Fruit fly (Drosophila melanogaster): Measurements from ENCODE around the gene CG7992.

CG7992 gene

DNA sequence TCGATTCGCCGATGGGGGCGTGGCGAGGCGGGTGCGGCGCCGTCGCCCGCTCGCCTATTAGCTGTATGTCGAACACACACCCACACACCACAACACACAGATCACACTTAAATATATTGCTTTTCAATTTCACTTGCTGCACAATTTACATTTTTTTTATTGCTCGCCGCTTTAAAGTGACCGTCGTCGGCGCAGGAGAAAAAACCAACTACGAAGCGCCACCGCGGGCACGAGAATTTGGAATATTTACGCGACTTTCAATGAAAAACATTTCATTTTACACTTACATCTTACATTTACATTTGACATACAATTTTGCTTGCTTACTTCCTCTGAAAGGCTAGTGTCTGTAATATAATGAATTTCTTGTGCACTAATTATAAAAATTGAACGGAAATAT, 14.0 kb upstream of the CG7992 start, which contains the start of gene rictor:
Gene rictor, minus strand, starts transcription at position 170 of the 400 bp plus-strand sequence.
- no peak for TF ChIP-seq CG31441 (GFP tag; IDR thresholded peaks at IDR 0.05)
- TF ChIP-seq knrl (GFP tag; IDR thresholded peaks at IDR 0.05; ENCODE audit: partially characterized antibody): 0 out of 3 replicates have a peak, but pooled peaks have one; percentile 13
- TF ChIP-seq Dref (GFP tag; IDR thresholded peaks at IDR 0.05): peak; percentile 49
- peak; percentile 66 for TF ChIP-seq sqz (GFP tag; optimal IDR thresholded peaks at IDR 0.05)
- TF ChIP-seq Med (GFP tag): peak; percentile 74
- peak; percentile 72 for TF ChIP-seq gfzf (GFP tag; optimal IDR thresholded peaks at IDR 0.05)
- no peak for TF ChIP-seq Ravus (GFP tag; IDR thresholded peaks at IDR 0.05)
- TF ChIP-seq MBD-R2 (GFP tag; IDR thresholded peaks at IDR 0.05): peak; percentile 19; the same call in 1 of the 2 replicates
- peak; percentile 31 for TF ChIP-seq CG9797 (GFP tag; optimal IDR thresholded peaks at IDR 0.05)
- 0 out of 4 replicates have a peak, but pooled peaks have one; percentile 15 for TF ChIP-seq chinmo (GFP tag; IDR thresholded peaks at IDR 0.05; ENCODE audit: partially characterized antibody)
- TF ChIP-seq amos (GFP tag; IDR thresholded peaks at IDR 0.05; ENCODE audit: partially characterized antibody): peak; percentile 43
- TF ChIP-seq pzg (GFP tag; optimal IDR thresholded peaks at IDR 0.05): peak; percentile 40
- peak; percentile 81 for TF ChIP-seq CTCF (GFP tag; optimal IDR thresholded peaks at IDR 0.05)
- no peak for TF ChIP-seq zf30C (GFP tag; optimal IDR thresholded peaks at IDR 0.05)
- TF ChIP-seq Deaf1 (tag; optimal IDR thresholded peaks at IDR 0.05): no peak
- peak; percentile 59 for TF ChIP-seq MESR4 (GFP tag; optimal IDR thresholded peaks at IDR 0.05)
- no peak for TF ChIP-seq ERR (GFP tag; optimal IDR thresholded peaks at IDR 0.05)
- no peak for TF ChIP-seq Hr39 (optimal IDR thresholded peaks at IDR 0.05)
- no peak for TF ChIP-seq BEAF-32 (GFP tag; optimal IDR thresholded peaks at IDR 0.05)
- TF ChIP-seq HmgZ (tag; optimal IDR thresholded peaks at IDR 0.05): no peak
- peak; percentile 5 for TF ChIP-seq CG4617 (GFP tag; optimal IDR thresholded peaks at IDR 0.05; ENCODE audit: borderline replicate concordance)

DNA sequence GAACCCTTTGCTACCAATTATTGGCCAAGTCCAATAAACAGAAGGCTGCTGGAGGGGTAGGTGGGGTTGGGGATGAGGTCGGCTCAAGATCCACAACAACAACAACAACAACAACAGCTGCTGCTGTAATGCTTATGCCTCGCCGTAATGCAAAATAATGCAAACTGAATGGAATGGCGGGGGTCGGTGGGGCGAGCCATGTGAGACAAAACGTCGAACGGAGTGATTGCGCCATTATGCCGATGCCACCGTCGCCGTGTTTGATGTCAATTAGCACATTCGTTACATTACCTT, 13.6 kb upstream of the CG7992 start:
- no peak for TF ChIP-seq CG12104 (GFP tag; optimal IDR thresholded peaks at IDR 0.05)
- TF ChIP-seq CG16779 (GFP tag; IDR thresholded peaks at IDR 0.05): no peak
- TF ChIP-seq CG14050 (GFP tag; IDR thresholded peaks at IDR 0.05): no peak
- TF ChIP-seq Hey (tag; optimal IDR thresholded peaks at IDR 0.05): no peak
- TF ChIP-seq B-H1 (GFP tag; IDR thresholded peaks at IDR 0.05): no peak
- TF ChIP-seq CG1792 (GFP tag; optimal IDR thresholded peaks at IDR 0.05): no peak
- TF ChIP-seq CG42726 (GFP tag; IDR thresholded peaks at IDR 0.05; ENCODE audit: partially characterized antibody): 0 out of 2 replicates have a peak, but pooled peaks have one; percentile 11
- TF ChIP-seq sisA (GFP tag; IDR thresholded peaks at IDR 0.05): no peak
- no peak for TF ChIP-seq mam (GFP tag; optimal IDR thresholded peaks at IDR 0.05)
- no peak for TF ChIP-seq seq (GFP tag; IDR thresholded peaks at IDR 0.05)
- TF ChIP-seq ssp (GFP tag; IDR thresholded peaks at IDR 0.05): no peak
- TF ChIP-seq nom (GFP tag; optimal IDR thresholded peaks at IDR 0.05): peak; percentile 41
- no peak for TF ChIP-seq CoRest (tag; optimal IDR thresholded peaks at IDR 0.05)
- no peak for TF ChIP-seq so (GFP tag; IDR thresholded peaks at IDR 0.05)
- TF ChIP-seq kah (GFP tag; optimal IDR thresholded peaks at IDR 0.05): no peak
- no peak for TF ChIP-seq Mes4 (GFP tag; optimal IDR thresholded peaks at IDR 0.05)
- TF ChIP-seq Hr78 (GFP tag; optimal IDR thresholded peaks at IDR 0.05): no peak
- TF ChIP-seq Dbx (GFP tag; IDR thresholded peaks at IDR 0.05): no peak
- TF ChIP-seq NfI (GFP tag; optimal IDR thresholded peaks at IDR 0.05): no peak
- no peak for TF ChIP-seq ATbp (GFP tag; optimal IDR thresholded peaks at IDR 0.05)
- TF ChIP-seq Ada2b (GFP tag; IDR thresholded peaks at IDR 0.05): no peak
- no peak for TF ChIP-seq Kr (GFP tag; optimal IDR thresholded peaks at IDR 0.05)
- no peak for TF ChIP-seq Dref (GFP tag; IDR thresholded peaks at IDR 0.05)
- no peak for TF ChIP-seq gfzf (GFP tag; optimal IDR thresholded peaks at IDR 0.05)
- no peak for TF ChIP-seq CG13624 (GFP tag; optimal IDR thresholded peaks at IDR 0.05)
- TF ChIP-seq Eip74EF (GFP tag; optimal IDR thresholded peaks at IDR 0.05): no peak
- TF ChIP-seq CG7271 (tag; optimal IDR thresholded peaks at IDR 0.05): no peak
- TF ChIP-seq ttk (GFP tag; IDR thresholded peaks at IDR 0.05): no peak
- peak; percentile 71 for TF ChIP-seq crol (GFP tag; IDR thresholded peaks at IDR 0.05)
- no peak for TF ChIP-seq chm (GFP tag; IDR thresholded peaks at IDR 0.05)
- TF ChIP-seq CG17361 (GFP tag; IDR thresholded peaks at IDR 0.05): no peak
- TF ChIP-seq emc (GFP tag; optimal IDR thresholded peaks at IDR 0.05): no peak
- TF ChIP-seq Elba2 (GFP tag; optimal IDR thresholded peaks at IDR 0.05): peak; percentile 19
